Fruit fly (Drosophila melanogaster) S2 (cell line): ENCODE results near the gene psh.

Experiments used
- CG8478 ChIP-seq: fragments of >200 bp; optimal IDR thresholded peaks from 2 replicates; lab custom pipeline; 2018
- CTCF ChIP-seq, 2 experiments: fragments of >200 bp; optimal IDR thresholded peaks; 2 replicates each; lab custom pipeline; 2018

- no peak for TF ChIP-seq CG8478 (lab: Kevin White, UChicago)
- no peak for TF ChIP-seq CTCF (optimal IDR thresholded peaks at IDR 0.05; lab: Kevin White, UChicago)
These were observed 34.0 kb downstream of the psh start for dm6 chrX:18452717-18453116.
